Worm (Caenorhabditis elegans) whole organism, midembryonic: ENCODE measurements around the gene tgt-1.

Source experiments
- T22C8.4 ChIP-seq: fragments of 200-800 bp; sonication (Bioruptor generic); IDR thresholded peaks from 2 replicates; pipeline ENCODE4 v1.3.6; 2022; ENCODE audit warnings: missing genetic modification characterization, missing compliant biosample characterization
- cog-1 ChIP-seq: sonication (generic microtip); optimal IDR thresholded peaks from 2 replicates; lab custom pipeline; 2016; ENCODE audit warnings: missing genetic modification characterization, missing compliant biosample characterization
- flt-1 ChIP-seq: fragments of 200-800 bp; sonication (Bioruptor generic); IDR thresholded peaks from 2 replicates; pipeline ENCODE4 v1.3.6; 2022; ENCODE audit warnings: missing genetic modification characterization, missing compliant biosample characterization
- med-1 ChIP-seq: sonication (generic microtip); optimal IDR thresholded peaks from 2 replicates; lab custom pipeline; 2017; ENCODE audit warnings: missing genetic modification characterization, mild to moderate bottlenecking, missing compliant biosample characterization, antibody characterized with exemption, missing genetic modification reagents; ENCODE audit not compliant: insufficient read depth
- ref-1 ChIP-seq: fragments of 200-800 bp; sonication (Bioruptor generic); conservative IDR thresholded peaks from 2 replicates; pipeline ENCODE4 v1.3.6; 2022; ENCODE audit warnings: missing genetic modification reagents, missing genetic modification characterization, missing compliant biosample characterization
- tab-1 ChIP-seq: fragments of 200-800 bp; sonication (Bioruptor generic); IDR thresholded peaks from 2 replicates; pipeline ENCODE4 v1.3.6; 2022; ENCODE audit warnings: missing genetic modification characterization, missing compliant biosample characterization
- ztf-23 ChIP-seq: fragments of 200-800 bp; sonication (Bioruptor generic); IDR thresholded peaks from 2 replicates; pipeline ENCODE4 v1.3.6; 2022; ENCODE audit warnings: missing genetic modification reagents, missing genetic modification characterization, missing compliant biosample characterization
- ztf-29 ChIP-seq: fragments of 200-800 bp; sonication (Bioruptor generic); IDR thresholded peaks from 2 replicates; pipeline ENCODE4 v1.3.6; 2022; ENCODE audit warnings: missing genetic modification reagents, missing genetic modification characterization, missing compliant biosample characterization

DNA sequence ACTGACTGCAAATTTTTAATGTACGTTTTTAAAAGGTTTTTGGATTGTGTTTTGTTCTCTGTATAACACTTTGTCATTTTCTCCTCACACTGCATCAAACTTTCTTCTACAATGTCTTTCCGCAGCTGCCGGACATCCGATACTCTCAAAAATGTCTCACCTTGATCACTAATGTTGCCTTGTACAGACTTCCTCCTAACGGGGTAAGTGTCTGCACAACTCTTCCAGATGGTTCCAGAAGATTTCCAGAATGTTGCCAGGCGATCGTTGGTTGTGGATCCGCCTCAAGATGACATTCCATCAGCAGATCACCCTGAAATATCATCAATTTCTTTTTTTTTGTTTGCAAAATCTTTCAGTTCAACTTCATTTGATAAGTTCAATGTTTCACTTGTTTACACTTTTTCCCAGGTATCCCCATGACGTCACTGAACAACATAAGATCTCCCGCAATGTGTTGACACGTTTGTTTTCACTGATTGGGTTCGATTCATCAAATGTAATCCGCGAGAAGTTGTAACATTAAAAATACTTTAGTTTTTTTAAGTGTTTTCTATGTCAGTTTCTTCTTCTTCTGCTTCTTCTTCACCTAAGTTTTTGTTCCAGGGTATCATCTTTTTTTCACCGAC, 49.6 kb upstream of the tgt-1 start:
- TF ChIP-seq flt-1 (no peak), tab-1 (GFP tag; lab: Robert Waterston, UW) (no peak), T22C8.4 (no peak), ztf-23 (no peak), ref-1 (GFP tag; lab: Robert Waterston, UW) (no peak), ztf-29 (GFP tag; lab: Robert Waterston, UW) (no peak), med-1 (GFP tag; lab: Kevin White, UChicago) (no peak), cog-1 (tag; lab: Kevin White, UChicago) (no peak)
